Worm (Caenorhabditis elegans) whole organism, midembryonic: Measurements from ENCODE around the gene C41H7.2.
"Not testable (repeated sequence)": the region's sequence is repeated elsewhere in the genome, so short reads cannot be mapped to it uniquely, and the experiment has no call there.

Source experiments
- T22C8.4 ChIP-seq: fragments of 200-800 bp; sonication (Bioruptor generic); IDR thresholded peaks from 2 replicates; pipeline ENCODE4 v1.3.6; 2022; ENCODE audit warnings: missing genetic modification characterization, missing compliant biosample characterization
- cog-1 ChIP-seq: sonication (generic microtip); optimal IDR thresholded peaks from 2 replicates; lab custom pipeline; 2016; ENCODE audit warnings: missing genetic modification characterization, missing compliant biosample characterization
- flt-1 ChIP-seq: fragments of 200-800 bp; sonication (Bioruptor generic); IDR thresholded peaks from 2 replicates; pipeline ENCODE4 v1.3.6; 2022; ENCODE audit warnings: missing genetic modification characterization, missing compliant biosample characterization
- klf-2 ChIP-seq: fragments of 200-800 bp; sonication (Bioruptor generic); conservative IDR thresholded peaks from 2 replicates; pipeline ENCODE4 v1.3.6; 2022; ENCODE audit warnings: missing genetic modification reagents, missing genetic modification characterization, missing compliant biosample characterization
- med-1 ChIP-seq: sonication (generic microtip); optimal IDR thresholded peaks from 2 replicates; lab custom pipeline; 2017; ENCODE audit warnings: missing genetic modification characterization, mild to moderate bottlenecking, missing compliant biosample characterization, antibody characterized with exemption, missing genetic modification reagents; ENCODE audit not compliant: insufficient read depth
- ref-1 ChIP-seq: fragments of 200-800 bp; sonication (Bioruptor generic); conservative IDR thresholded peaks from 2 replicates; pipeline ENCODE4 v1.3.6; 2022; ENCODE audit warnings: missing genetic modification reagents, missing genetic modification characterization, missing compliant biosample characterization
- tab-1 ChIP-seq: fragments of 200-800 bp; sonication (Bioruptor generic); IDR thresholded peaks from 2 replicates; pipeline ENCODE4 v1.3.6; 2022; ENCODE audit warnings: missing genetic modification characterization, missing compliant biosample characterization
- ztf-23 ChIP-seq: fragments of 200-800 bp; sonication (Bioruptor generic); IDR thresholded peaks from 2 replicates; pipeline ENCODE4 v1.3.6; 2022; ENCODE audit warnings: missing genetic modification reagents, missing genetic modification characterization, missing compliant biosample characterization
- ztf-29 ChIP-seq: fragments of 200-800 bp; sonication (Bioruptor generic); IDR thresholded peaks from 2 replicates; pipeline ENCODE4 v1.3.6; 2022; ENCODE audit warnings: missing genetic modification reagents, missing genetic modification characterization, missing compliant biosample characterization

The C41H7.2 gene

DNA sequence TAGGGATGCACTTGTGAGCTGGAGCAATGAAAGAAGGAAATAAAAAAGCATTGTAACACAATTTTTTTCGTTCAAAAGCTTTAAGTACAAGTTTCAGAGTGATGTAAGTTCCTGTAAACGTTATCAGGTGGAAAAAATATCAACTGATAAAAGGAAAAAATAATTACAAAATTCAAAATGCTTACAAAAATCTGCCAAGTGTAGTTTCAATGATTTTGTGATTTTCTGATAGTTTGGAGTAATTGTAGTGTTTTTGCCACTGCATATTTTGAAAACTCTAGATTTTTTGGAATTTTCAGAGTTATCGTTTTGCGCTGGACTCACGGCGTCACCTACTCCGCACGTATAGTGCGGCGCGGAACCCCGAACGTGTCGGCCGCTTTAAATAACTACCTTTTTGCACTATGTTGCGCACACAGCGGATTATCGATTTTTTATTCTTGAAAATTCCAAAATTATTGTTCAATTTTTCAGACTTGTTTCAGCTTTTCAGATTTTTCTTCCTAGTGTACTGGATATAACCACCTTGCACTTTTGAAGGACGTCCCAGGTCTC lies 8.8 kb downstream of the C41H7.2 start, which contains the start of gene clec-2:
Gene clec-2 (minus strand): TSS at position 51 of the 555 bp plus-strand sequence.
- TF ChIP-seq tab-1 (GFP tag; lab: Robert Waterston, UW), result no peak
- TF ChIP-seq ref-1 (GFP tag; lab: Robert Waterston, UW), result no peak
- TF ChIP-seq ztf-23, result no peak
- TF ChIP-seq klf-2 (GFP tag; lab: Robert Waterston, UW), result no peak
- TF ChIP-seq ztf-29, result no peak
- no peak for TF ChIP-seq cog-1 (tag; lab: Kevin White, UChicago)
- TF ChIP-seq flt-1 (GFP tag; lab: Robert Waterston, UW), result no peak

DNA sequence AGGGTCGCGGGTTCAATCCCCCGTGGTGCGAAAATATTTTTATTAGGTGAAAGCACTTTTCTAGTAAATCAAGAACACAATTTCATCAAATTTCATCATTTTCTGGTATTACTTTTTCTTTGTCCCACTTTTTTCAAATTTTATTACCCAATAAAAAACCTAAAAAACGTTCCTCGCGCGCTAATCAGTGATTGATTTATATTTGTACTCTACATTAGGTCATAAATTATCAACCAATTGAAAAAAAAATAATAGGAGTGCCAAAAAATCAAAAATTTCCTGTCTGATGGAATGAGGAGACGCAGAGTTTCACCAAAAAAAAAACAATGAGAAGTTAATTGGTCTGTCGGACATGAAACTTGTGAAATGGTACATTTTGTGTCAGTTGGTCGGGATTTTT lies 10.0 kb downstream of the C41H7.2 start:
- TF ChIP-seq T22C8.4 (no peak), ztf-29 (no peak), tab-1 (GFP tag; lab: Robert Waterston, UW) (no peak), ztf-23 (no peak), cog-1 (tag; lab: Kevin White, UChicago) (no peak), ref-1 (GFP tag; lab: Robert Waterston, UW) (no peak), klf-2 (GFP tag; lab: Robert Waterston, UW) (no peak), flt-1 (GFP tag; lab: Robert Waterston, UW) (no peak), med-1 (no peak)

DNA sequence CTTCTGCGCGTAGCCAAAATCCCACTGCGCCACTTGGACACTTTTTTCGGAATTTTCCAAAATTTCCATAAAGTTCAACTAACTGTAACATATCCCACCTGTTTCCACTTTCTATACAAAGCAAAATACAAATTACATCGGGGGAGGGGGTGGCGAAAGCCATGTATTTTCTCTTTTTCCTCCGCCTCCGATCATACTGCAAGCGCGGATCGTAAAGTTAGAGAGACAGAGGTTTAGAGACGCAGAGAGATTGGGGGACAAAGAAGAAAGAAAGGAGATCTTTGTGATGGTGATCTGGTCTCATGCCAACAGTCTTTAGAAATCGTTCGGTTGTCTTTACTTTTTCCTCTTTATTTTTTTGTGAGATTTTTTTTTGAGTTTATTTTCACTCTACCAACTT lies 13.6 kb downstream of the C41H7.2 start:
- TF ChIP-seq tab-1 (GFP tag; lab: Robert Waterston, UW), result no peak
- no peak for TF ChIP-seq klf-2 (GFP tag; lab: Robert Waterston, UW)
- no peak for TF ChIP-seq flt-1 (GFP tag; lab: Robert Waterston, UW)
- TF ChIP-seq ztf-29, result no peak
- TF ChIP-seq ref-1 (GFP tag; lab: Robert Waterston, UW), result no peak
- TF ChIP-seq med-1, result no peak
- no peak for TF ChIP-seq ztf-23
- TF ChIP-seq cog-1 (tag; lab: Kevin White, UChicago), result no peak
- no peak for TF ChIP-seq T22C8.4

DNA sequence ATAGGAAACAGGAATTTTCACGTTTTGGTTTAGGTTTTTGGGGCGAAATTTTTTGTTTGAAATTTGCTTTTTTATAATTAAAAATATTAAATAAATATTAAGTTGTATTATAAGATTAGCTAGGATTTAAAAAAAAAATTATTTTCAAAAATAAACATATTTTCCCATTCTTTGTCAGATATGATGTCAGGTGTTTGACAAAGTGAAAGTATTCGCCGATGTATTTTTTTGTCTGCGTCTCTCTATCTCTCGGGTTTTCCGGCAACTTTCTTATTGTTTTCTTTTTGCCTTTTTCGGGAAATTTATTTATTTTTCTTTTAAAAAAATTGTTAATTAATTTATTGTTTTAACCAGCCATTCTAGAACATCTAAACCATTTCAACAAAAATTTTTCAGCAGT lies 15.8 kb downstream of the C41H7.2 start:
- TF ChIP-seq ztf-29, result no peak
- TF ChIP-seq ref-1 (GFP tag; lab: Robert Waterston, UW), result no peak
- no peak for TF ChIP-seq tab-1 (GFP tag; lab: Robert Waterston, UW)
- no peak for TF ChIP-seq klf-2 (GFP tag; lab: Robert Waterston, UW)
- no peak for TF ChIP-seq med-1
- TF ChIP-seq flt-1 (GFP tag; lab: Robert Waterston, UW), result no peak
- no peak for TF ChIP-seq T22C8.4
- TF ChIP-seq cog-1 (tag; lab: Kevin White, UChicago), result no peak
- TF ChIP-seq ztf-23, result no peak

DNA sequence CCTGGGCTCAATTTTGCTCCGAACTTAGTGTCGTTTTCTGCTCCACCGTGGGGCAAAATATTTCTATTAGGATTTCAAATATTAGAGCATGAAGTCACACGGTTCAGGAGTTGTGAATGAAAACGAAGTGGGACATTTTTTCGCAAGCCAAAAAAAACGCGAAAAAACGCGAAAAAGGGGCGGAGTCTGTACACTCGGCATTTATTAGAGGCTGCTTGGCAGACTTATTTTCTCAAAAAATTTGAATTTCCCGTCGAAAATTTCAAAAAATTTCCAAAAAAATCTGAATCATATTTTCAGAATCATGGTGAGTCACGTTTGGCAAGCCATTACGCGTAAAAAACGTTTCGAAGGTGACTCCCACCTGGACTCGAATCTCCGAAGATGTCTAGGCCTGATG lies 17.9 kb downstream of the C41H7.2 start, which contains the start of gene B0454.6:
Gene B0454.6 (plus strand): TSS at position 301 of the 400 bp plus-strand sequence.
- TF ChIP-seq T22C8.4; flt-1 (GFP tag; lab: Robert Waterston, UW); klf-2 (GFP tag; lab: Robert Waterston, UW): not testable (repeated sequence)

DNA sequence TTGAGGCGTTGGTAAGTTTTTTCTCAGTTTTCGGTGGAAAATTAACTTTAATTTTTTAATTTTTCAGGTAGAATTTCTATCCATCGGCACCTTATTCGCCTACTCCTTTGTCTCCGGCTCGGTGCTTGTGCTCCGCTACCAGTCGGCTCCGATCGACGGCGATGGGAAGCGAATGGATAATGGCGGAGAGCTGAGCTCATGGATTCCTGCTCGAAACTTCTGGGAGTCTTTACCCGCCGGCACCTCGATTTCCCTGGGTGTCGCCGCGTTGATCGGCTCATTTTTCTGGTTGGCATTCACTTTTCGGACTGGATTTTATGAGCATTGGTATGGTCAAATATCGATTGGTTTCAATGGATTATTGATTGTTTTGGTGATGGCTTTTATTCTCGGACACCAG lies 20.3 kb downstream of the C41H7.2 start:
- TF ChIP-seq cog-1 (tag; lab: Kevin White, UChicago) (no peak), T22C8.4 (0 out of 2 replicates have a peak, but pooled peaks have one; percentile 30)

DNA sequence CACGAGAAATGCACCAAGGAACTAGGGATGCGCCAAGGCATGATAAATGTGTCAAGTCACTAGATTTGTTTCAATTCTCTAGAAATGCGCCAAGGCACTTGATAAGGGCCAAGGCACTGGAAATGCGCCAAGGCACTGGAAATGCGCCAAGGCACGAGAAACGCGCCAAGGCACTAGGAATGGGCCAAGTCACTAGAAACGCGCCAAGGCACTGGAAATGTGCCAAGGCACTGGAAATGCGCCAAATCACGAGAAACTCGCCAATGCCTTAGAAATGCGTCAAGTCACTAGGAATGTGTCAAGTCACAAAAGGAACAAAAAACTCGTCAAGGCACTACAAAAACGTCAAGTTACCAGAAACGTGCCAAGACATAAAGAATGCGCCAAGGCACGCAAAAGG lies 21.7 kb downstream of the C41H7.2 start:
- TF ChIP-seq klf-2 (GFP tag; lab: Robert Waterston, UW), result no peak
- TF ChIP-seq ztf-29, result no peak
- no peak for TF ChIP-seq med-1
- TF ChIP-seq ztf-23, result no peak
- no peak for TF ChIP-seq T22C8.4
- TF ChIP-seq cog-1 (tag; lab: Kevin White, UChicago), result no peak
- no peak for TF ChIP-seq ref-1 (GFP tag; lab: Robert Waterston, UW)
- no peak for TF ChIP-seq tab-1 (GFP tag; lab: Robert Waterston, UW)
- TF ChIP-seq flt-1 (GFP tag; lab: Robert Waterston, UW), result no peak

DNA sequence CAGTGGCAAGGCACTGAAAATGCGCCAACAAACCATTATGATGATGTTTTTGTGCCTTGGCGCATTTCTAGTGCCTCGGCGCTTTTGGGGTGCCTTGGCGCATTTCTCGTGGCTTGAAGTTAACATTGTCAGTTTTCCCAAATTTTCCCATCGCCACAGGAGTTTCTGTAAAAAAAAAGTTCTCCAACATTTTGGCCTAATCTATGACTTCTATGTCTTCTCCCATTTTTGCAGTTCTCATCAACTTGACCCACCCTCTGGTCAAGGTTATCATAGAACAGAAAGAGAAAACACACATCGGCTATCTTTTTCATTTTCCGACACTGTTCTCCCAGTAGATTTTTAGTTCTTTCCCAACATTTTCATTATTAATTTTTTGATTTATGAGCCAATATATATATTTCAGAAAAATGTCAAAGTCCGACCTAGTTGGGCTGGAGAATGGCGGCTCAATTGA lies 23.9 kb downstream of the C41H7.2 start, which contains the start of the genes B0454.26 and B0454.5:
Gene B0454.26 (minus strand): TSS at position 101 of the 457 bp plus-strand sequence.
Gene B0454.5 (plus strand): TSS at position 407 of the 457 bp plus-strand sequence.
- TF ChIP-seq ztf-23, result no peak
- TF ChIP-seq med-1, result no peak
- TF ChIP-seq T22C8.4, result no peak
- no peak for TF ChIP-seq flt-1 (GFP tag; lab: Robert Waterston, UW)
- no peak for TF ChIP-seq cog-1 (tag; lab: Kevin White, UChicago)
- no peak for TF ChIP-seq klf-2 (GFP tag; lab: Robert Waterston, UW)
- no peak for TF ChIP-seq ref-1 (GFP tag; lab: Robert Waterston, UW)
- no peak for TF ChIP-seq tab-1 (GFP tag; lab: Robert Waterston, UW)
- no peak for TF ChIP-seq ztf-29

DNA sequence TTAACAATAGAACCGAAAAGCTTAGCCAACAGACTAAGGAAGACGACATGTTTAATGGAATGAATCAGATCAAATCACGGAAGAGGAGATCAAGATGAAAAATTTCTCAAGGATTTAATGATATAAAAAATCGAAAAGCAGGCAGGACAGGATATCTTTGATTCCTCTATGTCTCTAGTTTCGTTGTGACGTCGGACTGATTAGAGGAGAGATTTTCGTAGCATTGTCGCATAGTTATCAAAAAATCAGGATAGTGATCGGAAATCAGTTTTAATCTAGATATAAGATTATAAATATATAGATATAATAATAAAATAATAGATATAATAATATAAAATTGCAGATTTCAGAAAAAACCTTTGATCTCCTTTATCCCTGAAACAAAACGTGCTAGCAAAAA lies 28.7 kb downstream of the C41H7.2 start, which contains the start of gene B0454.8:
Gene B0454.8 (minus strand): TSS at position 101 of the 400 bp plus-strand sequence.
- TF ChIP-seq klf-2 (GFP tag; lab: Robert Waterston, UW) (no peak), flt-1 (GFP tag; lab: Robert Waterston, UW) (no peak), ztf-23 (no peak), med-1 (no peak), T22C8.4 (no peak), cog-1 (tag; lab: Kevin White, UChicago) (no peak), tab-1 (GFP tag; lab: Robert Waterston, UW) (no peak), ztf-29 (no peak), ref-1 (GFP tag; lab: Robert Waterston, UW) (no peak)

DNA sequence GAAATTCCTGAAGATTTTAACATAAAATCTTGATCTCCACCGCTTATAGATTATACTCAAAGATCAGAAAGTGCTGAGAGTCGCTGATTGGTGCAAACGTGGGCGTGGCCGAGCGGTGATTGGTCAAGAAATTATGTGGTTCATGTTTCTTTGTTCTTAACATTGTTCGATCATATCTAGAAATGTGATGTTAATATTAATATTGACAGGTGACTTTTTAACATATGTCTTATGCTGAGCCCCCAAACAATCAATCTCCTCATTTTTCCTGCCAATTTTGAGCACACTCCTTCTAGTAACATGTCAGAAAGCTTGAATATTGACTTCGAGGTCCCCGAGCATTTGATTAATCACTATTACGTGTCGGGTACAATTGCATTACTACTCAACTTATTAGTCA lies 29.4 kb downstream of the C41H7.2 start, which contains the start of gene sri-29:
Gene sri-29 (plus strand): TSS at position 301 of the 400 bp plus-strand sequence.
- TF ChIP-seq ztf-23 (no peak), tab-1 (GFP tag; lab: Robert Waterston, UW) (no peak), cog-1 (tag; lab: Kevin White, UChicago) (no peak), med-1 (no peak)
